Worm (Caenorhabditis elegans) whole organism, L3 larva: ENCODE results near the gene F56D6.8.

Source experiments
- ceh-28 ChIP-seq: fragments of 150-350 bp; optimal IDR thresholded peaks from 2 replicates; lab custom pipeline; 2014; ENCODE audit warnings: missing biosample characterization, missing genetic modification reagents, missing genetic modification characterization
- lin-39 ChIP-seq: fragments of 150-350 bp; optimal IDR thresholded peaks from 2 replicates; lab custom pipeline; 2018; ENCODE audit warnings: missing biosample characterization, missing genetic modification reagents, missing genetic modification characterization
- unc-39 ChIP-seq: sonication (generic microtip); optimal IDR thresholded peaks from 4 replicates; lab custom pipeline; 2017; ENCODE audit warnings: missing biosample characterization, missing genetic modification characterization
- zag-1 ChIP-seq: fragments of 150-350 bp; optimal IDR thresholded peaks from 2 replicates; lab custom pipeline; 2014; ENCODE audit warnings: missing biosample characterization, missing genetic modification characterization

DNA sequence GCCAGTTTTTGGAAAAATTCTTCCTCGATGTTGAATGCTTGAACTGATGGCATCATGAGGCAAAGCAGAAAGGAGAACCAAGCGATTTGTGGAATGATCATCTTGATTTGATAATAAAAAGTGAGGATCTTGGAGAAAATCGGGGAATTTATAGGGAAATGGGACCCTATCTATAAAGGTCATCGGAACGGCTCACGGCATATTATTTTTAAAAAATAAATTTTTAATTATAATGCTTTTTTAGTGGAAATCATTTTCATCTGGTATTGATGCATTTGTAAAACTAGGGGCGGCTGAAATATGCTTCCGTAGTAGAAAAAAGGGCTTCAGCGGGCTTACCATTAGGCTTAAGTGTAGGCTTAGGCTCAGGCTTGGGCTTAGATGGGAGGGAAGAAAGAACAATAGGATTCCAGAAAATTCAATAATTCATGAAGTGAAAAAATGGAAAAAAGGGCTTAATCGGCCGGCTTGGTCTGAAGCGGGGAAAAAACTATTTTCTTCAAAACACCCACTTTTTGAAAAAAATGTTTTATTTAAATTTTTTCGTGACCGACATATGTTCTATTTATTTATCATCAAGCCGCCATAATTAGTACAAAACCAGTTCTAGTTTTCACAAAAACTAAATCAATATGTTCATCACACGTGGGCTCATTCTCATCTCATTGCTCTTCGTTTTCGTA, 13.4 kb upstream of the F56D6.8 start, which contains the start of the genes F56D6.22 and F56D6.12:
- no peak for TF ChIP-seq lin-39 (tag; lab: Kevin White, UChicago)
- no peak for TF ChIP-seq ceh-28 (tag; lab: Kevin White, UChicago)
- no peak for TF ChIP-seq zag-1 (tag; lab: Kevin White, UChicago)
- no peak for TF ChIP-seq unc-39 (tag; lab: Kevin White, UChicago)
